Worm (Caenorhabditis elegans) whole organism, mixed stage, embryonic: ENCODE measurements around the gene C14C11.2.

ENCODE experiments used
- ceh-39 ChIP-seq: fragments of 150-350 bp; optimal IDR thresholded peaks from 2 replicates; lab custom pipeline; 2014; ENCODE audit warnings: missing biosample characterization, missing genetic modification characterization
- elt-1 ChIP-seq: sonication (generic microtip); optimal IDR thresholded peaks from 2 replicates; lab custom pipeline; 2017; ENCODE audit warnings: missing genetic modification characterization, mild to moderate bottlenecking, missing compliant biosample characterization, antibody characterized with exemption, moderate library complexity, borderline replicate concordance; ENCODE audit not compliant: insufficient read depth
- pha-4 ChIP-seq: fragments of 150-350 bp; optimal IDR thresholded peaks from 2 replicates; lab custom pipeline; 2018; ENCODE audit warnings: missing biosample characterization, missing genetic modification reagents, missing genetic modification characterization
- snpc-4 ChIP-seq: fragments of 150-350 bp; optimal IDR thresholded peaks from 2 replicates; lab custom pipeline; 2014; ENCODE audit warnings: missing biosample characterization, missing genetic modification characterization
- unc-62 ChIP-seq: fragments of 150-350 bp; optimal IDR thresholded peaks from 2 replicates; lab custom pipeline; 2014; ENCODE audit warnings: missing biosample characterization, missing genetic modification reagents, missing genetic modification characterization

- no peak for TF ChIP-seq unc-62 (GFP tag; lab: Kevin White, UChicago)
- no peak for TF ChIP-seq elt-1 (tag; lab: Kevin White, UChicago)
- TF ChIP-seq snpc-4, result no peak
- TF ChIP-seq ceh-39, result no peak
- no peak for TF ChIP-seq pha-4 (tag; lab: Kevin White, UChicago)
Observed at ce11 chrV:5614724-5615123, 46.2 kb upstream of the C14C11.2 start, which contains the start of gene M03E7.3.
